ENCODE assay signal across 5 worm cellular contexts in the genomic region with DNA sequence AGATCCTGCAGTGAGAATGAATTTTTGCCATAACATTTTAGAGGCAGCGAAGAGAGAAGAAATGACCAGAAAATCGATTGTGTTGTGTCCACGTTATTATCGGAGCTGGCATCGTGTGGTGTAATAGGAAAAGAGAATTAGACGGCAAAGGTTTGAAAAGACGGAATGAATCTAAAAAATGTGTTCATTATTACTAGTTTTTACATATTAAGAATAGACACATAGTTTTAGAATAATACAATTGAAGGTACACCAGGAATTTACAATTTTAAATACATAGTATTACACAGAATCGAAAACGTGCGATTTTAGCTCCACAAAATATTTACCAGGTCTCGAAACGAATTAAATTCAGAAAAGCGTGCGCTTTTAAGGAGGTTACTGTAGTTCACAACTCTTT.
TF ChIP-seq lines count a peak whose summit lies in the region.

A gene (minus strand): TSS at position 101 of the 400 bp plus-strand sequence.

TF ChIP-seq in whole organism, L2 larva, 48 proteins besides CTCF, POLR2A, EP300 and RAD21:
- peak; percentile 29 for TF ChIP-seq unc-55 (GFP tag; optimal IDR thresholded peaks at IDR 0.05; lab: Kevin White, UChicago)
- TF ChIP-seq F13H6.1 (tag; optimal IDR thresholded peaks at IDR 0.05; lab: Kevin White, UChicago) = no peak
- peak; percentile 13 for TF ChIP-seq C34F6.9 (tag; optimal IDR thresholded peaks at IDR 0.05; lab: Kevin White, UChicago)

TF ChIP-seq in whole organism, L3 larva, 47 proteins besides CTCF, POLR2A, EP300 and RAD21:
- TF ChIP-seq pha-4 (tag; optimal IDR thresholded peaks at IDR 0.05; lab: Kevin White, UChicago) (peak; percentile 6), egl-5 (tag; optimal IDR thresholded peaks at IDR 0.05; lab: Kevin White, UChicago) (no peak), mml-1 (tag; optimal IDR thresholded peaks at IDR 0.05; lab: Kevin White, UChicago) (no peak), nhr-12 (tag; optimal IDR thresholded peaks at IDR 0.05; lab: Kevin White, UChicago) (no peak), aly-2 (tag; optimal IDR thresholded peaks at IDR 0.05; lab: Kevin White, UChicago) (no peak), nfya-1 (tag; optimal IDR thresholded peaks at IDR 0.05; lab: Kevin White, UChicago; ENCODE audit: insufficient read depth) (peak; percentile 4), nhr-28 (tag; optimal IDR thresholded peaks at IDR 0.05; lab: Kevin White, UChicago) (no peak), ceh-28 (tag; optimal IDR thresholded peaks at IDR 0.05; lab: Kevin White, UChicago) (peak; percentile 42), nhr-11 (tag; optimal IDR thresholded peaks at IDR 0.05; lab: Kevin White, UChicago) (no peak), nhr-25 (tag; optimal IDR thresholded peaks at IDR 0.05; lab: Kevin White, UChicago) (no peak)

TF ChIP-seq in whole organism, late embryonic, 69 proteins besides CTCF, POLR2A, EP300 and RAD21:
- peak; percentile 49 for TF ChIP-seq ceh-48 (tag; optimal IDR thresholded peaks at IDR 0.05; lab: Kevin White, UChicago)
- TF ChIP-seq ceh-31 (tag; optimal IDR thresholded peaks at IDR 0.05; lab: Kevin White, UChicago) = no peak
- peak; percentile 52 for TF ChIP-seq unc-55 (GFP tag; optimal IDR thresholded peaks at IDR 0.05; lab: Kevin White, UChicago)

TF ChIP-seq in whole organism, mixed stage, embryonic, 35 proteins besides CTCF, POLR2A, EP300 and RAD21:
- TF ChIP-seq mab-5 (tag; optimal IDR thresholded peaks at IDR 0.05; lab: Kevin White, UChicago) (no peak), ceh-39 (tag; optimal IDR thresholded peaks at IDR 0.05; lab: Kevin White, UChicago) (peak; percentile 21)
TF ChIP-seq in whole organism, mixed stage, embryonic: peak in this region for 1.

TF ChIP-seq in whole organism, young adult, 124 proteins besides CTCF, POLR2A, EP300 and RAD21:
- peak; percentile 24; the same call in 1 of the 2 replicates for TF ChIP-seq hmg-1.2 (GFP tag; IDR thresholded peaks at IDR 0.05; lab: Robert Waterston, UW)
- TF ChIP-seq F52B5.7 (tag; optimal IDR thresholded peaks at IDR 0.05; lab: Kevin White, UChicago) = no peak
